Worm (Caenorhabditis elegans): ENCODE data around the gene C10C6.3.

The C10C6.3 gene

ce11 chrIV:11459684-11460083 is 5.3 kb downstream of the C10C6.3 start, which contains the start of gene npr-3:
Gene npr-3 (plus strand): TSS chrIV:11459984.
- no peak for TF ChIP-seq ceh-18 (tag; optimal IDR thresholded peaks at IDR 0.05)

- TF ChIP-seq syd-9 (tag; optimal IDR thresholded peaks at IDR 0.05) (no peak), sox-4 (tag; optimal IDR thresholded peaks at IDR 0.05) (no peak)
Measured at ce11 chrIV:11458700-11459263, 6.2 kb downstream of the C10C6.3 start.

- TF ChIP-seq mec-3 (tag; optimal IDR thresholded peaks at IDR 0.05; ENCODE audit: borderline replicate concordance), result no peak
- no peak for TF ChIP-seq nhr-11 (tag; optimal IDR thresholded peaks at IDR 0.05)
- TF ChIP-seq ceh-34 (tag; optimal IDR thresholded peaks at IDR 0.05), result no peak
- TF ChIP-seq ceh-9 (tag; optimal IDR thresholded peaks at IDR 0.05), result no peak
- TF ChIP-seq pag-3 (tag; optimal IDR thresholded peaks at IDR 0.05; ENCODE audit: borderline replicate concordance), result no peak
- no peak for TF ChIP-seq ztf-16 (tag; optimal IDR thresholded peaks at IDR 0.05)
- no peak for TF ChIP-seq pqm-1 (tag; optimal IDR thresholded peaks at IDR 0.05)
- TF ChIP-seq T23F11.4 (GFP tag; optimal IDR thresholded peaks at IDR 0.05), result no peak
- no peak for TF ChIP-seq sox-4 (tag; optimal IDR thresholded peaks at IDR 0.05)
- no peak for TF ChIP-seq elt-4 (tag; optimal IDR thresholded peaks at IDR 0.05)
- TF ChIP-seq tbx-7 (tag; optimal IDR thresholded peaks at IDR 0.05), result no peak
- no peak for TF ChIP-seq syd-9 (tag; optimal IDR thresholded peaks at IDR 0.05)
- no peak for TF ChIP-seq lin-11 (tag; optimal IDR thresholded peaks at IDR 0.05)
- no peak for TF ChIP-seq C08G9.2 (tag; optimal IDR thresholded peaks at IDR 0.05)
Measured at ce11 chrIV:11455824-11456223, 9.2 kb downstream of the C10C6.3 start.

- TF ChIP-seq T23F11.4 (GFP tag; optimal IDR thresholded peaks at IDR 0.05), result no peak
- TF ChIP-seq ceh-2 (tag; optimal IDR thresholded peaks at IDR 0.05), result no peak
Measured at ce11 chrIV:11452928-11453327, 12.1 kb downstream of the C10C6.3 start.

ce11 chrIV:11438255-11438654 is 26.8 kb downstream of the C10C6.3 start:
- TF ChIP-seq ceh-9 (tag; optimal IDR thresholded peaks at IDR 0.05), result no peak
- TF ChIP-seq elt-2 (tag; optimal IDR thresholded peaks at IDR 0.05), result no peak

- TF ChIP-seq ahr-1 (tag; optimal IDR thresholded peaks at IDR 0.05), result no peak
- TF ChIP-seq sox-2 (GFP tag; IDR thresholded peaks at IDR 0.05), result no peak
Measured at ce11 chrIV:11435761-11436160, 29.3 kb downstream of the C10C6.3 start.

- TF ChIP-seq K09A11.1 (tag; optimal IDR thresholded peaks at IDR 0.05; ENCODE audit: insufficient read depth), result no peak
- TF ChIP-seq ceh-6 (GFP tag; optimal IDR thresholded peaks at IDR 0.05), result no peak
- no peak for TF ChIP-seq unc-3 (GFP tag; conservative IDR thresholded peaks at IDR 0.05)
- no peak for TF ChIP-seq unc-3 (tag; optimal IDR thresholded peaks at IDR 0.05)
- no peak for TF ChIP-seq tbx-2 (tag; optimal IDR thresholded peaks at IDR 0.05)
- no peak for TF ChIP-seq F13H6.1 (tag; optimal IDR thresholded peaks at IDR 0.05)
- no peak for TF ChIP-seq fkh-10 (GFP tag; optimal IDR thresholded peaks at IDR 0.05)
- no peak for TF ChIP-seq pag-3 (tag; optimal IDR thresholded peaks at IDR 0.05; ENCODE audit: borderline replicate concordance)
Measured at ce11 chrIV:11434575-11434974, 30.4 kb downstream of the C10C6.3 start.

ce11 chrIV:11433709-11434108 is 31.3 kb downstream of the C10C6.3 start:
- no peak for TF ChIP-seq gmeb-2 (tag; optimal IDR thresholded peaks at IDR 0.05)
- no peak for TF ChIP-seq K09A11.1 (tag; optimal IDR thresholded peaks at IDR 0.05; ENCODE audit: insufficient read depth)
- TF ChIP-seq ceh-14 (tag; optimal IDR thresholded peaks at IDR 0.05), result no peak
- TF ChIP-seq nfya-1 (tag; optimal IDR thresholded peaks at IDR 0.05), result peak; percentile 45
- no peak for TF ChIP-seq hlh-13 (GFP tag; optimal IDR thresholded peaks at IDR 0.05)
- peak; percentile 58 for TF ChIP-seq tbx-2 (tag; optimal IDR thresholded peaks at IDR 0.05)
- TF ChIP-seq fkh-6 (tag; optimal IDR thresholded peaks at IDR 0.05), result no peak
- peak; percentile 51 for TF ChIP-seq ceh-18 (tag; optimal IDR thresholded peaks at IDR 0.05)
- peak; percentile 41 for TF ChIP-seq unc-42 (tag; optimal IDR thresholded peaks at IDR 0.05)
- TF ChIP-seq ceh-48 (tag; optimal IDR thresholded peaks at IDR 0.05), result peak; percentile 33
- TF ChIP-seq ceh-31 (tag; optimal IDR thresholded peaks at IDR 0.05), result peak; percentile 22
- no peak for TF ChIP-seq sox-4 (tag; optimal IDR thresholded peaks at IDR 0.05)
